In the genomic region with DNA sequence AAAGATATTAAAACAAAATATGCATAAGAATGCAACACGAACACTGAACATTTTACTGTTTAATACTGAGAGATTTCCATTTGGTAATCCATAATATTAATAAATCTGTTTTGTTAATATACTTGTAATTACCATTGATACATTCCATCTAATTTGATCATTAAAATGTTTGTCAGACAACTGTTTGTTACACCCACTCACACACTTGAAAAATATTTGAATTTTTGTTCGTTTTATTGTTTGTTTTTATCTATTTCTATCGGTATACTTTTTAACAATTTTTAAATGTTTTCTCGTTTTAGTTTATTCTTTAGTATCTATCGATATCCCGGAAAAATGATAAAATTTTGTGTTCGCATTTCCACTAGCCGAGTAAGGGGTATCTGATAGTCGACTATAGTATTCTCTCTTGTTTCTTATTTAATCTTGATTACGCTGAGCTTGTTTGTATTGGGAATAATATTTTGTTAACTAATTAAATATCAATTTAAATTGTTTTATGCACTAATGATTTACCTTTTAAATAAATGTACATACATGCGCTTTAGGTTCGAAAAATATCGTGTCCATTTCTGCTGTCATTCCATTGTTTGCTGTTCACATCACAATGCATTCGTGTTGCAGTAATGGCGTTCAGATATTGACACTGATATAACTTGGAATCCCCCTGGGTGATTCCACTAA, we compare ENCODE assay signal across 3 fruit fly cellular contexts.
A peak's percentile ranks its signal among the peaks of the same experiment; 100 is the strongest.
TF ChIP-seq lines count a peak whose summit lies in the region.

Gene CG34303 (minus strand): TSS at position 51 of the 684 bp plus-strand sequence.

- TF ChIP-seq CTCF in whole organism, embryonic (GFP tag; optimal IDR thresholded peaks at IDR 0.05; lab: Kevin White, UChicago): no peak

TF ChIP-seq in whole organism, embryonic, 481 proteins besides CTCF, POLR2A, EP300 and RAD21:
- peak; percentile 69 for TF ChIP-seq HLH4C (GFP tag; IDR thresholded peaks at IDR 0.05; lab: Robert Waterston, UW; ENCODE audit: partially characterized antibody)
- TF ChIP-seq sens (GFP tag; lab: Kevin White, UChicago): peak; percentile 51
- TF ChIP-seq CG32767 (GFP tag; IDR thresholded peaks at IDR 0.05; lab: Robert Waterston, UW): no peak
- peak; percentile 40 for TF ChIP-seq nerfin-2 (GFP tag; IDR thresholded peaks at IDR 0.05; lab: Robert Waterston, UW; ENCODE audit: partially characterized antibody)
- TF ChIP-seq ttk (GFP tag; IDR thresholded peaks at IDR 0.05; lab: Robert Waterston, UW): no peak
- peak; percentile 56; the same call in 2 of the 3 replicates for TF ChIP-seq CG16813 (GFP tag; IDR thresholded peaks at IDR 0.05; lab: Robert Waterston, UW; ENCODE audit: partially characterized antibody)
- no peak for TF ChIP-seq NC2β (GFP tag; optimal IDR thresholded peaks at IDR 0.05; lab: Kevin White, UChicago)
- TF ChIP-seq Scr (GFP tag; IDR thresholded peaks at IDR 0.05; lab: Robert Waterston, UW; ENCODE audit: partially characterized antibody): peak; percentile 29
- TF ChIP-seq CG14860 (GFP tag; IDR thresholded peaks at IDR 0.05; lab: Robert Waterston, UW; ENCODE audit: partially characterized antibody): peak; percentile 67

TF ChIP-seq in whole organism, prepupa, 60 proteins besides CTCF, POLR2A, EP300 and RAD21:
- TF ChIP-seq dsx (GFP tag; optimal IDR thresholded peaks at IDR 0.05; lab: Kevin White, UChicago; ENCODE audit: poor library complexity, severe bottlenecking) (no peak), Smox (GFP tag; optimal IDR thresholded peaks at IDR 0.05; lab: Kevin White, UChicago) (no peak), Eip78C (GFP tag; lab: Kevin White, UChicago) (peak; percentile 27), CG11294 (GFP tag; IDR thresholded peaks at IDR 0.05; lab: Robert Waterston, UW) (no peak), CG31627 (GFP tag; optimal IDR thresholded peaks at IDR 0.05; lab: Kevin White, UChicago) (no peak), Hr4 (GFP tag; optimal IDR thresholded peaks at IDR 0.05; lab: Kevin White, UChicago) (no peak), eg (GFP tag; IDR thresholded peaks at IDR 0.05; lab: Robert Waterston, UW) (no peak), CG6808 (GFP tag; optimal IDR thresholded peaks at IDR 0.05; lab: Kevin White, UChicago) (no peak)
TF ChIP-seq in whole organism, prepupa: peak in this region for 1.

TF ChIP-seq in whole organism, wandering third instar larva, 38 proteins besides CTCF, POLR2A, EP300 and RAD21:
- TF ChIP-seq ey (GFP tag; optimal IDR thresholded peaks at IDR 0.05; lab: Kevin White, UChicago): no peak
- TF ChIP-seq Rel (GFP tag; optimal IDR thresholded peaks at IDR 0.05; lab: Kevin White, UChicago): no peak
- peak; percentile 64 for TF ChIP-seq Rel (tag; optimal IDR thresholded peaks at IDR 0.05; lab: Kevin White, UChicago)
